Worm (Caenorhabditis elegans): Measurements from ENCODE around the gene srv-8.

ce11 chrV:13414585-13414984 lies 6.0 kb downstream of the srv-8 start, which contains the start of gene cut-2:
- TF ChIP-seq F49E8.2 (tag; optimal IDR thresholded peaks at IDR 0.05; ENCODE audit: borderline replicate concordance) (no peak), nhr-25 (tag; optimal IDR thresholded peaks at IDR 0.05; ENCODE audit: borderline replicate concordance, insufficient read depth) (no peak), daf-16 (GFP tag; optimal IDR thresholded peaks at IDR 0.05) (no peak), daf-16 (tag; optimal IDR thresholded peaks at IDR 0.05) (no peak), php-3 (GFP tag; IDR thresholded peaks at IDR 0.05) (no peak), lin-13 (GFP tag; optimal IDR thresholded peaks at IDR 0.05) (no peak), fkh-10 (GFP tag; optimal IDR thresholded peaks at IDR 0.05) (no peak), ama-1 (optimal IDR thresholded peaks at IDR 0.05) (no peak), D1046.2 (GFP tag; IDR thresholded peaks at IDR 0.05) (no peak), mep-1 (tag; optimal IDR thresholded peaks at IDR 0.05) (no peak), egl-27 (tag; optimal IDR thresholded peaks at IDR 0.05) (no peak)
